Worm (Caenorhabditis elegans): Measurements from ENCODE around the gene sdz-5.

sdz-5 gene

DNA sequence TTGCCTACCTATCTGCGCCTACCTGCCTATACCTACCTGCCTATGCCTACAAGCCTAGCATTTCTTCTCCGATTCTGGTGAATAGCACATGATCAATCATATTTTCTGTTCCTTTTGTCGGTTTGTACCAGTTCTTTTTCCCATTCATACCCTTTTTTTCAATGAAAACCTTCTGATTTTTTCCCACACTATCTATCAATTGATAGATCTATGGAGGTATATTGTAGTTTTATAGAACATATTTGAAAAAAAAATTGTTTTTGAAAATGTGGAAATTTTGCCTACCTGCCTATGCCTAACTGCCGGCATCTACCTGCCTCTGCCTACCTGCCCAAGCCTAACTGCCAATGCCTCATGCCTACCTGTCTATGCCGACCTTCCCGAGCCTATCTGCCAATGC lies 44.9 kb upstream of the sdz-5 start:
- TF ChIP-seq fkh-2 (tag; optimal IDR thresholded peaks at IDR 0.05), result no peak
- no peak for TF ChIP-seq ceh-16 (tag; optimal IDR thresholded peaks at IDR 0.05)
- TF ChIP-seq jun-1 (tag; optimal IDR thresholded peaks at IDR 0.05), result no peak
- TF ChIP-seq egl-5 (tag; optimal IDR thresholded peaks at IDR 0.05), result no peak

DNA sequence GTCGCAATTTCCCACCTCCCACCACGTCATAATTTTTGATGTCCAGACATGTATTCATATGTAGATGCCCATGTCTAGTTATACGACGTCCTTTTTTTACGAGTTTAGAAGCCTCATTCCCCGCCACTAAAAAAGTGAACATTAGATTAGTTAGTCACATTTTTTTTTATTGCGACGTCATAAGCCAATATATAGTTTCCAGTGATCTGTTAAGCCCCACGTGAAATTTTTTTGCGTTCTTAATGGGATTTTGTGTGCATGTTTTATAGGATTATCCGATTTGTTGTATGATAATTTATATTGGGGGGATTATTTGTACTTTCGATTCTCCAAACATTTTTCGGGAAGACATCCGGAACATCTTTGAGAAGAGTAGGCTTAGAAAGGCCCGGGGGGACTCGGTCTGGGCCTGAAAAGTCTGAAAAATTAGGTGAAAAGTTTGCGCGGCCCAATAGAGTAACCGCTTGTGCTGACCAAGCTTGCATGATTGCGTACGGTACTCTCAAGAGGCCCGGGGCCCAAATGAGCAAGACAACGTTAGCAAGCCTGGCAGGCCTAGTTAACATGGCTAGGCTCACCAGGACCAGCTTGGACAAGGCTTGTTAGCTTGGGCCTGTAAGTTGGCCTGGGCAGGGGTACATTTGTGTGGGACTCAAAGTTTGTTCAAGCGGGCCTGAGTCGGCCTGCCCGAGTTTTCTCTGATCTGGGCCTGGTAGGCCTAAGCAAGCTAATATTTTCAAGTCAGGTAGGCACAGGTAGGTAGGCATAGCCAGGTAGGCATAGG lies 43.1 kb upstream of the sdz-5 start:
- TF ChIP-seq lin-39 (tag; optimal IDR thresholded peaks at IDR 0.05) (no peak), ceh-28 (tag; optimal IDR thresholded peaks at IDR 0.05) (no peak), ceh-9 (tag; optimal IDR thresholded peaks at IDR 0.05) (no peak)

DNA sequence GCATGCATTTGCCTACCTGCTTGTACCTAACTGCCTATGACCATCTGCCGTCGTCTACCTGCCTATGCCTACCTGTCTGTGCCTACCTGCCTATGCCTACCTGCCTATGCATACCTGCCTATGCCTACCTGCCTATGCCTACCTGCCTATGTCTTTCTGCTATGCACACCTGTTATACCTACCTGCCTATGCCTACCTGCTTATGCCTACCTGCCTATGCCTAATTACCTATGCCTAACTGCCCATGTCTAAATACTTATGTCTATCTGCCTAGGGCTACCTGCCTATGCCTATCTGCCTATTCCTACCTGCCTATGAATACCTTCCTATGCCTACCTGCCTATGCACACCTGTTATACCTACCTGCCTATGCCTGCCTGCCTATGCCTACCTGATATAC lies 42.1 kb upstream of the sdz-5 start:
- TF ChIP-seq nfya-1 (tag; optimal IDR thresholded peaks at IDR 0.05; ENCODE audit: insufficient read depth) (no peak), nhr-237 (tag; optimal IDR thresholded peaks at IDR 0.05) (no peak), jun-1 (tag; optimal IDR thresholded peaks at IDR 0.05) (no peak), zag-1 (tag; optimal IDR thresholded peaks at IDR 0.05) (no peak), nhr-67 (tag; optimal IDR thresholded peaks at IDR 0.05) (no peak), ztf-11 (tag; optimal IDR thresholded peaks at IDR 0.05) (no peak), hmg-11 (tag; optimal IDR thresholded peaks at IDR 0.05) (no peak), eor-1 (tag; optimal IDR thresholded peaks at IDR 0.05) (no peak), ZK546.5 (tag; optimal IDR thresholded peaks at IDR 0.05) (no peak), pqm-1 (tag; optimal IDR thresholded peaks at IDR 0.05) (no peak), R02D3.7 (tag; optimal IDR thresholded peaks at IDR 0.05) (no peak)

DNA sequence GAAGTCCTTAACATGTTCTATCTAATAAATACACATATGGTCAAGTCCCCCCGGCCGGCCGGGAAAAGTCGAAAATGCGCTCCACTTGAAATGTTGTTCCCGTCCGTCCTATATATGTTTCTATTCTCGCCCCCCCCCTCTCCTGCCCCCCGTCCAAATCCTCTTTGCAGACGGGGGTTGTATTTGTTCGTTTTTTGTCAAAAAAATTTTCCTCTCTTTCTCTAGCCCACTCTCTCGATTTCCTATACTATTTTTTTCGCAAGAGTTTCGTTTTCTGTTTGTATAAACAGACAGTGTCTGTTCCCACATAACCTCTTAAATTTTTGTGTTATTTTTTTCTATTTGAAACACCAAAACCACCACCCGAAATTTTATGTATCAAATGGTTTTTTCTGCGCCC lies 41.4 kb upstream of the sdz-5 start:
- TF ChIP-seq nfya-1 (tag; optimal IDR thresholded peaks at IDR 0.05; ENCODE audit: insufficient read depth) (peak; percentile 10), daf-12 (tag; optimal IDR thresholded peaks at IDR 0.05) (no peak), pha-4 (tag; optimal IDR thresholded peaks at IDR 0.05) (peak; percentile 95)

DNA sequence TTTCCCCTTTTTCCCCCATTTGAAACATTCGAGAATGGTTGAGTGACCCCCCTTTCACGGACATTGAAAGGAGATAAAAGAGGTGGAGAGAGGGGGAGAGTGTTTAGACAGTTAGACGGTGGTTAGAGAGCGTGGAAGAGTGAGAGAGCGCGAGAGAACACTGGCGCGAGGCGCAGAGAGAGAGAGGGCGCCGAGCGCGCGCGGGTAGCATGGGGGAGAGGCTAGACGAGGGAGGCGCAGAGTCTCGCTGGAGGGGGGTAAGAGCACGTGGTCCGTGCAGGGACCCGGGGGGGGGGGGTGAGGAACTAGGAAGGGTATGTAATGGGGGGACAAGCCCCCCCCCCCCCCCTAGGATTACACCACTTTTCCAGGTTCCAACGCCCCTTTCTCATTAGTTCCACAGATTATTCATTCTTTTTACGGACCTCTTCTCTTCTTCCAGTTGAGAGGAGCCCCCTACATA lies 34.5 kb upstream of the sdz-5 start:
- TF ChIP-seq elt-2 (tag; optimal IDR thresholded peaks at IDR 0.05) (peak; percentile 87), pha-4 (tag; optimal IDR thresholded peaks at IDR 0.05) (peak; percentile 97), ceh-9 (tag; optimal IDR thresholded peaks at IDR 0.05) (no peak), egl-5 (tag; optimal IDR thresholded peaks at IDR 0.05) (peak; percentile 74), nhr-237 (tag; optimal IDR thresholded peaks at IDR 0.05) (no peak), nhr-25 (tag; optimal IDR thresholded peaks at IDR 0.05) (peak; percentile 97), lsy-12 (tag; optimal IDR thresholded peaks at IDR 0.05) (peak; percentile 95), ceh-16 (tag; optimal IDR thresholded peaks at IDR 0.05) (no peak), pqm-1 (tag; optimal IDR thresholded peaks at IDR 0.05) (peak; percentile 84), lin-15B (tag; optimal IDR thresholded peaks at IDR 0.05) (peak; percentile 63), ceh-28 (tag; optimal IDR thresholded peaks at IDR 0.05) (peak; percentile 90), lin-39 (tag; optimal IDR thresholded peaks at IDR 0.05) (peak; percentile 99), ZK546.5 (tag; optimal IDR thresholded peaks at IDR 0.05) (no peak), unc-39 (tag; optimal IDR thresholded peaks at IDR 0.05) (no peak), nhr-11 (tag; optimal IDR thresholded peaks at IDR 0.05) (peak; percentile 81), unc-62 (GFP tag; optimal IDR thresholded peaks at IDR 0.05) (peak; percentile 78), elt-3 (tag; optimal IDR thresholded peaks at IDR 0.05) (peak in 2 of 3 experiments; percentile 1 to 37), nhr-77 (tag; optimal IDR thresholded peaks at IDR 0.05) (no peak), ztf-11 (tag; optimal IDR thresholded peaks at IDR 0.05) (no peak), tbx-2 (tag; optimal IDR thresholded peaks at IDR 0.05) (peak; percentile 82), nhr-67 (tag; optimal IDR thresholded peaks at IDR 0.05) (no peak), jun-1 (tag; optimal IDR thresholded peaks at IDR 0.05) (peak; percentile 98), fkh-2 (tag; optimal IDR thresholded peaks at IDR 0.05) (no peak), ztf-4 (tag; optimal IDR thresholded peaks at IDR 0.05) (no peak), mml-1 (tag; optimal IDR thresholded peaks at IDR 0.05) (no peak), daf-12 (tag; optimal IDR thresholded peaks at IDR 0.05) (peak; percentile 60), ceh-82 (tag; optimal IDR thresholded peaks at IDR 0.05) (peak; percentile 87), aly-2 (tag; optimal IDR thresholded peaks at IDR 0.05) (no peak), fkh-10 (GFP tag; optimal IDR thresholded peaks at IDR 0.05) (peak; percentile 69), snpc-4 (tag; optimal IDR thresholded peaks at IDR 0.05) (peak; percentile 47), nhr-12 (tag; optimal IDR thresholded peaks at IDR 0.05) (no peak), nhr-76 (tag; optimal IDR thresholded peaks at IDR 0.05) (no peak), ama-1 (optimal IDR thresholded peaks at IDR 0.05) (peak; percentile 82), eor-1 (tag; optimal IDR thresholded peaks at IDR 0.05) (peak in 1 of 2 experiments; percentile 83), egl-27 (tag; optimal IDR thresholded peaks at IDR 0.05) (peak; percentile 87), R02D3.7 (tag; optimal IDR thresholded peaks at IDR 0.05) (peak; percentile 78), fos-1 (tag; optimal IDR thresholded peaks at IDR 0.05) (peak; percentile 70), nhr-43 (tag; optimal IDR thresholded peaks at IDR 0.05; ENCODE audit: poor library complexity, severe bottlenecking) (peak; percentile 93), elt-1 (tag; optimal IDR thresholded peaks at IDR 0.05) (peak; percentile 84), nfya-1 (tag; optimal IDR thresholded peaks at IDR 0.05; ENCODE audit: insufficient read depth) (peak; percentile 95)
